Worm (Caenorhabditis elegans): Measurements from ENCODE around the gene F13C5.1.

F13C5.1 gene

DNA sequence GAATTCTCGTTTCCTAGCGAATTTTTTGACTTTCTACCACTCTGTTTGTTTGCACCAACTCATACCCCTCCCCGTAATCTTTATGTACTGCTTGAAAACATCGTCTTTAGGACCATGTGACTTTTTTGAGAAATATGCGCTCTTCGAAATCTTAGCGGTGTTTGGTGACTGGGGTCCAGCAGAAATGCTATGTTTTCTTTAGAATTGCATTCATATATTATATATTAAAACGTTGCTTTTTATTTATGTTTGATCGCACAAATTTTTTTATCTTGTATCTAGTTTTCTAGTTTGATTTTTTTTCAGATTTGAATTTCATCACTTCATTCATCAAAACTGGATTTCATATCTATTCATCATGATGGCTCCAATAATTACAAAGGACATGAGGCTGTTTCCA is at the start of gene F13C5.1:
TSS of gene F13C5.1 (plus strand) at position 301 of the 400 bp plus-strand sequence.
- TF ChIP-seq dao-5 (tag; optimal IDR thresholded peaks at IDR 0.05) (no peak), him-1 (tag; optimal IDR thresholded peaks at IDR 0.05) (no peak), W03F9.2 (tag; optimal IDR thresholded peaks at IDR 0.05) (no peak)

ce11 chrX:553420-553819 is 48.5 kb upstream of the F13C5.1 start:
- TF ChIP-seq him-1 (tag; optimal IDR thresholded peaks at IDR 0.05) (no peak), dao-5 (tag; optimal IDR thresholded peaks at IDR 0.05) (no peak), W03F9.2 (tag; optimal IDR thresholded peaks at IDR 0.05) (no peak)

DNA sequence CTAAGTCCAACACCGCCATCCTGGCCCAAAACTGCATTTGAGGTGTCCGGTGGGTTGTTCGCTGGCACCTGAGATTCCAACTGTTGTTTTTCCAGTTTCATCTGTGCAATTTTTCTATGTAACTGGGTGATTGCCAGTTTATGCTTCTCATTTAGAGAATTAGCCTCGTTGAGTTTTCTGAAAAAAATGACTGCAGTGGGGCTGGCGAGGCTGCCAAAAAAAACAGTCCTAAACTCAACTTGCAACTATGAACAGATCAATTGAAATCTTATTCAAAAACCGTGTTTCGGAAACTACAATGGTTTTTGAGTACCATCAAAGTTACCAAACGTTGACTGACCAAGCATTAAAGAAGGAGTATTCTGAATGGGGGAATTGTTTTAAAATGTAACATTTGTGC is 48.1 kb upstream of the F13C5.1 start, which contains the start of gene F57C12.6:
TSS of gene F57C12.6 (minus strand) at position 101 of the 400 bp plus-strand sequence.
- TF ChIP-seq him-1 (tag; optimal IDR thresholded peaks at IDR 0.05) (no peak), W03F9.2 (tag; optimal IDR thresholded peaks at IDR 0.05) (no peak), dao-5 (tag; optimal IDR thresholded peaks at IDR 0.05) (no peak)

ce11 chrX:555043-555791 is 46.7 kb upstream of the F13C5.1 start:
- TF ChIP-seq dao-5 (tag; optimal IDR thresholded peaks at IDR 0.05) = no peak
- no peak for TF ChIP-seq him-1 (tag; optimal IDR thresholded peaks at IDR 0.05)
- TF ChIP-seq W03F9.2 (tag; optimal IDR thresholded peaks at IDR 0.05) = no peak

- TF ChIP-seq dao-5 (tag; optimal IDR thresholded peaks at IDR 0.05) (no peak), W03F9.2 (tag; optimal IDR thresholded peaks at IDR 0.05) (no peak), him-1 (tag; optimal IDR thresholded peaks at IDR 0.05) (no peak)
Measured at ce11 chrX:557195-557594, 44.8 kb upstream of the F13C5.1 start, which contains the start of gene hlh-19. Gene hlh-19 (minus strand): TSS chrX:557295.

ce11 chrX:557857-558256 is 44.1 kb upstream of the F13C5.1 start, which contains the start of gene nas-38:
Gene nas-38 (plus strand): TSS chrX:558157.
- TF ChIP-seq W03F9.2 (tag; optimal IDR thresholded peaks at IDR 0.05) (no peak), him-1 (tag; optimal IDR thresholded peaks at IDR 0.05) (no peak), dao-5 (tag; optimal IDR thresholded peaks at IDR 0.05) (no peak)

DNA sequence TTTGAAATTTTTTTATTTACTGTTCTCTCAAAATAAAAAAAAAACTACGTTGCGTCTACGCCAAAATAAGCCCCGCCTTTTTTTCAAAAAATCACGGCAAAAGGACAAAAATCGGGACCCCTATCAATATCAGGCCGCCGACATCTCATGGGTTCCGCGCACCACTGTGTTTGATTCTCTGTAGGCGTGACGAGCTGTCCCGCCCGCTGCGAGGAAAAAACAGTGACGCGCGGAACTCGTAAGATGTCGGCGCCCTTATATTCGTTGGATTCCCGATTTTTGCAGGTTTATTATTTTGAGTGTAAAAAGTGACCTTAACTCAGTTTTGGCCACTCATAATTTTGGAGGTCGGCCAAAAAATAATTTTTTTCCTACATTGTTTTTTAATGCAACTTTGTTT is 30.6 kb upstream of the F13C5.1 start:
- no peak for TF ChIP-seq W03F9.2 (tag; optimal IDR thresholded peaks at IDR 0.05)

DNA sequence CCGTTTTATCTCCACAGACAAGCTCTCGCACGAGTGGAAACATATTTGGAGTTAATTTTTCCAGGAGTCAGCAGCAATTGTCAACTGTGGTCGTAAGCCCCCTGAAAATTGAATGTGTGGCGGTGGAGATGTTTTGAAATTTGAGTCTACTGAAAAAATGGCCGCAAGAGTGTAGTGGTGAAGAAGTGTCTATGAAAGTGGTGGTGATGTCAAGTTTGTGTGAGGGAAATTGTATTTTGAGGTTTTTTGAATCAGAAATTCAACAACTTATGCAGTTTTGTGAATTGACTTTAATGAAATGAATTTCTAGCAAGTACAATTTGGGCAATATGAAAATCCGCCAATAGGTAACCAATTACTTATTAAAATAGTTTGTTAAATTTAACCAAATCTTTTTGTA is 29.4 kb upstream of the F13C5.1 start, which contains the start of gene mrp-2:
TSS of gene mrp-2 (minus strand) at position 101 of the 400 bp plus-strand sequence.
- TF ChIP-seq W03F9.2 (tag; optimal IDR thresholded peaks at IDR 0.05) (no peak), him-1 (tag; optimal IDR thresholded peaks at IDR 0.05) (no peak), dao-5 (tag; optimal IDR thresholded peaks at IDR 0.05) (no peak)

DNA sequence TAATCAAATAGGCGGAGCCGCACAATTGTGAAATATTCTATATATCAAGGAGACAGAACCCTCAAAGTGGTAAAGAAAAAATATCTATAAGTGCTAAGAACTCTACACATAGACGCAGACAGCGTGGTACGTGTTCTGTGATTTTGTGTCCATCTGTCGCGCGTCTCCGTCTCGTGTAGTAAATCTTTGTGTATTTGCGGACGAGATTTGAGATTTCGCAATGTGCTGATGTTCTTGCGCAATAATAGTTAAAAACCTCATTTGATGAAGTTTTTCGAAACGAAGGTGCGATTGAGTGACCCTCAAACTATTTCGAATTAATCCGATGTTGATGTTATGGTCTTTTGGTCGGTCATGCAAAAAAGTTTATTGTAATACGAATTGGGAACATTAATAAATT is 28.7 kb upstream of the F13C5.1 start:
- TF ChIP-seq W03F9.2 (tag; optimal IDR thresholded peaks at IDR 0.05) (no peak), him-1 (tag; optimal IDR thresholded peaks at IDR 0.05) (no peak), dao-5 (tag; optimal IDR thresholded peaks at IDR 0.05) (no peak)

ce11 chrX:575084-575483 is 26.9 kb upstream of the F13C5.1 start:
- no peak for TF ChIP-seq W03F9.2 (tag; optimal IDR thresholded peaks at IDR 0.05)
- TF ChIP-seq him-1 (tag; optimal IDR thresholded peaks at IDR 0.05) = no peak
- TF ChIP-seq dao-5 (tag; optimal IDR thresholded peaks at IDR 0.05) = no peak

DNA sequence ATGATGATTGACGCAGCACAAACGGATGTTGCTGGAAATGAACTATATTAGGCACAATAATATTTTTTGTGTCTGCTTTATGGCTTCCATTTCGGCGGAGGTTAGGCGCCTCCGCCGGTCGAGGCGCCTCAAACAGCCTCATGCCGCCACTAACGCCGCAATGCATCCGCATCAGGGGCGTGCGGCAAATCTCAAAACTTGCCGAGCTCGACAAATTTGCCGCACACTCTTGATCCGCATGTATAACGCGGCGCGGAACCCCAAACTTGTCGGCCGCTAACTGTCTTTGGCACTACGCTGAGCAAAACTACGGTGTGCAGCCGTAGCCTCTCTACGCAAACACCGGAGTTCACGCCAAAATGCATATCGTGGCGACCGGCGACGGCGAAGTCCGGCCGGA is 20.2 kb upstream of the F13C5.1 start:
- TF ChIP-seq W03F9.2 (tag; optimal IDR thresholded peaks at IDR 0.05) (no peak), him-1 (tag; optimal IDR thresholded peaks at IDR 0.05) (no peak), dao-5 (tag; optimal IDR thresholded peaks at IDR 0.05) (no peak)

DNA sequence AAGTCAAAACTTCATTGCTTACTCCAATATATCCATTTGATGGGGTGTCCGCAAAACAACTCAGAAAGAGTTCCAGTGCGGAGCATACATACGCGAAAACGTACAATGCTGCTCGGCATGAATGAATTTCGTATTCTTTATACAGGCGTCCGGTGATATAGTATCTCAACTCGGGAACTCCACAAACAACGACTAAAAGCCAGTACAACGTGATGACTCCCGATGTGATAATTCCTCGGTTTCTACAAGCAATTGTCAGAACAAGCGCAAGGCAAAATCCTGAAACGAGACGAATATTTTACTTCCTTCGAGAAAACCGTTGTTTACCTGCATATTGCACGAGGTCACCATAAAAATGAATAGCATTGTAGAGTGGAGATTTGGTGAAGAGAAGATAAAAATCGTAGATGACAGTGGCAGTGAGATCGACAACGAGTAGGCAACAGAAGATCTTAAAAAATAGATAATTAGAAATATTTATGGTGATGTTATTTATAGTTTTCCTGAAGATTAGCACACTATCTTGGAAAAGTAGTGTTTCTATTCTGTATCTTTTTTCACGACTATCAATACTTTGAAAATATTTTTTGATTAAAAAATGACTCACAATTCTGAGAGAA is 16.3 kb upstream of the F13C5.1 start:
- TF ChIP-seq dao-5 (tag; optimal IDR thresholded peaks at IDR 0.05) (no peak), him-1 (tag; optimal IDR thresholded peaks at IDR 0.05) (no peak), W03F9.2 (tag; optimal IDR thresholded peaks at IDR 0.05) (no peak)

DNA sequence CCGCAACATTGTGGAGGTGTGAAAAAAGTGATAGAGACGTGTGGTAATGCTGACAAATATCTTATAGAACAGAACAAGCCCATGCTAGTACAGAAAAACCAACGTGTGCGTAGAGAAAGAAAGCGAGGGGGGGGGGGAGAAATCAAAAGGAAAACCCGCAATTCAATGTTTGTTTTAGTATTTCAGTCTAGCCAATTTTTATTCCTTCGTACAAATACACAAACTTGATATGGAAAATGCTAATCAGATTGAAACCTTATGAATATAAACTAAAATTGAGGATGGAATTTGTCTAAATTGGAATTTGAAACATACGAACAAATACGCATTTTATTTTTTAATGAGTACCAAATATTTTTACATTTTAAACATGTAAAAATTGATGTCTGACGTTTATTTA is 14.2 kb upstream of the F13C5.1 start, which contains the start of gene mrp-1:
TSS of gene mrp-1 (minus strand) at position 101 of the 400 bp plus-strand sequence.
- TF ChIP-seq dao-5 (tag; optimal IDR thresholded peaks at IDR 0.05) (no peak), W03F9.2 (tag; optimal IDR thresholded peaks at IDR 0.05) (no peak), him-1 (tag; optimal IDR thresholded peaks at IDR 0.05) (no peak)

- no peak for TF ChIP-seq dao-5 (tag; optimal IDR thresholded peaks at IDR 0.05)
- TF ChIP-seq W03F9.2 (tag; optimal IDR thresholded peaks at IDR 0.05) = no peak
- no peak for TF ChIP-seq him-1 (tag; optimal IDR thresholded peaks at IDR 0.05)
Measured at ce11 chrX:591056-591455, 10.9 kb upstream of the F13C5.1 start.
